Fruit fly (Drosophila melanogaster) whole organism: ENCODE results near the gene CG9119.
"Not testable (repeated sequence)": the region's sequence is repeated elsewhere in the genome, so short reads cannot be mapped to it uniquely, and the experiment has no call there.

Experiments
- CG8478 ChIP-seq: fragments of >200 bp; optimal IDR thresholded peaks from 2 replicates; lab custom pipeline; 2018; ENCODE audit warnings: inconsistent platforms
- Dll ChIP-seq: fragments of >200 bp; optimal IDR thresholded peaks from 2 replicates; lab custom pipeline; 2017
- EcR ChIP-seq, 2 experiments: fragments of >200 bp; optimal IDR thresholded peaks; 2 replicates each; lab custom pipeline; 2017; ENCODE audit warnings: missing biosample characterization in 2 of 2, missing genetic modification characterization in 2 of 2, missing genetic modification reagents in 2 of 2
- pan ChIP-seq: fragments of >200 bp; optimal IDR thresholded peaks from 2 replicates; lab custom pipeline; 2017
- psq ChIP-seq: fragments of >200 bp; optimal IDR thresholded peaks from 2 replicates; lab custom pipeline; 2017
- usp ChIP-seq: fragments of >200 bp; optimal IDR thresholded peaks from 2 replicates; lab custom pipeline; 2017; ENCODE audit warnings: missing biosample characterization, missing genetic modification characterization, mixed read lengths

DNA sequence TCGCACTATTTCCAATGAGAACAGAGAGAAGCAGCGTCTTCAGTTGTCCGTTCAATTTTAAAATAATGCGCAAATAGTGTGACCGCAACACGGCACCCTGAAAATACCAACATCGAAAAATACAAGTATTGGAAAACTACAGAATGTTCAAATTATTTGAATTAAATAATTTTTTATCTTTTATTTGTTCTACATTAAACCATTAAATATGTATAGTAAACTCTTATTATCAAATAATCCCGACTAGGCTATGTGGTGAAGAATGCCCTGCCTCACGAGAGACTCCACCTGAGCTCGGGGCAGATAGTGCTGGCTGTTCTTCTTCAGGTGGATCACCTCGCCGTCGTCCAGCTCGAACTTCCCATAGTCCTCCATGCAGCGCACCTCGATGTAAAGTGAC, 42.2 kb upstream of the CG9119 start, which contains the start of gene CG32318:
- TF ChIP-seq Dll; EcR (GFP tag; optimal IDR thresholded peaks at IDR 0.05; lab: Kevin White, UChicago); CG8478 (lab: Kevin White, UChicago); pan (lab: Kevin White, UChicago); usp (GFP tag; lab: Kevin White, UChicago); psq: not testable (repeated sequence)
